Fruit fly (Drosophila melanogaster) whole organism, embryonic: ENCODE measurements around the gene CG33298.

Experiments
- Aef1 ChIP-seq: fragments of 200-800 bp; sonication (Bioruptor generic); IDR thresholded peaks from 3 replicates; pipeline ENCODE4 v1.3.6; 2022; ENCODE audit warnings: missing biosample characterization, missing genetic modification characterization
- Awh ChIP-seq: fragments of 200-800 bp; sonication (Bioruptor generic); IDR thresholded peaks from 2 replicates; pipeline ENCODE4, ENCODE4 v1.3.6; 2022; ENCODE audit warnings: missing biosample characterization, missing genetic modification characterization
- CG10209 ChIP-seq: fragments of 200-800 bp; sonication (Bioruptor generic); optimal IDR thresholded peaks from 3 replicates; lab custom pipeline; 2017; ENCODE audit warnings: missing biosample characterization, mild to moderate bottlenecking, missing genetic modification characterization, missing genetic modification reagents
- CG11695 ChIP-seq: fragments of 200-800 bp; sonication (Bioruptor generic); IDR thresholded peaks from 3 replicates; pipeline ENCODE4 v1.3.6; 2022; ENCODE audit warnings: missing biosample characterization, missing genetic modification characterization
- CG12155 ChIP-seq: fragments of 200-800 bp; sonication (Bioruptor generic); optimal IDR thresholded peaks from 3 replicates; lab custom pipeline; 2016; ENCODE audit warnings: missing biosample characterization, missing genetic modification characterization
- CG12236 ChIP-seq: fragments of 200-800 bp; sonication (Bioruptor generic); optimal IDR thresholded peaks from 2 replicates; lab custom pipeline; 2016; ENCODE audit warnings: missing biosample characterization, missing genetic modification characterization
- CG12659 ChIP-seq: fragments of 200-800 bp; sonication (Bioruptor generic); optimal IDR thresholded peaks from 3 replicates; lab custom pipeline; 2017; ENCODE audit warnings: mild to moderate bottlenecking, missing biosample characterization, missing genetic modification reagents, missing genetic modification characterization
- CG12744 ChIP-seq: fragments of 200-800 bp; sonication (Bioruptor generic); optimal IDR thresholded peaks from 2 replicates; lab custom pipeline; 2016; ENCODE audit warnings: missing biosample characterization, missing genetic modification characterization
- CG13123 ChIP-seq: fragments of 200-800 bp; sonication (Bioruptor generic); optimal IDR thresholded peaks from 2 replicates; lab custom pipeline; 2016; ENCODE audit warnings: missing biosample characterization, missing genetic modification characterization
- CG13624 ChIP-seq: fragments of 200-800 bp; sonication (Bioruptor generic); optimal IDR thresholded peaks from 2 replicates; lab custom pipeline; 2016; ENCODE audit warnings: missing biosample characterization, missing genetic modification characterization
- CG15011 ChIP-seq: fragments of 200-800 bp; sonication (Bioruptor generic); optimal IDR thresholded peaks from 3 replicates; lab custom pipeline; 2018; ENCODE audit warnings: missing biosample characterization, mild to moderate bottlenecking, missing genetic modification characterization
- CG18599 ChIP-seq: fragments of 200-800 bp; sonication (Bioruptor generic); optimal IDR thresholded peaks from 3 replicates; lab custom pipeline; 2017; ENCODE audit warnings: missing biosample characterization, missing genetic modification characterization, mild to moderate bottlenecking, moderate library complexity, missing genetic modification reagents
- CG2199 ChIP-seq: fragments of 200-800 bp; sonication (Bioruptor generic); IDR thresholded peaks from 3 replicates; pipeline ENCODE4 v1.3.6; 2022; ENCODE audit warnings: missing biosample characterization, missing genetic modification characterization
- CG31365 ChIP-seq: fragments of 200-800 bp; sonication (Bioruptor generic); optimal IDR thresholded peaks from 2 replicates; lab custom pipeline; 2018; ENCODE audit warnings: missing biosample characterization, mild to moderate bottlenecking, missing genetic modification characterization
- CG3847 ChIP-seq: fragments of 200-800 bp; sonication (Bioruptor generic); IDR thresholded peaks from 2 replicates; pipeline ENCODE4 v1.3.6; 2022; ENCODE audit warnings: missing biosample characterization, missing genetic modification characterization
- CG4404 ChIP-seq: fragments of 200-800 bp; sonication (Bioruptor generic); IDR thresholded peaks from 2 replicates; pipeline ENCODE4 v1.3.6; 2022; ENCODE audit warnings: missing biosample characterization, missing genetic modification characterization
- CG4854 ChIP-seq: fragments of 200-800 bp; sonication (Bioruptor generic); optimal IDR thresholded peaks from 2 replicates; lab custom pipeline; 2016; ENCODE audit warnings: missing biosample characterization, missing genetic modification characterization, inconsistent platforms
- CG7556 ChIP-seq: fragments of 200-800 bp; sonication (Bioruptor generic); optimal IDR thresholded peaks from 2 replicates; lab custom pipeline; 2017; ENCODE audit warnings: missing biosample characterization, mild to moderate bottlenecking, missing genetic modification characterization
- CG8281 ChIP-seq: fragments of 200-800 bp; sonication (Bioruptor generic); optimal IDR thresholded peaks from 2 replicates; lab custom pipeline; 2018; ENCODE audit warnings: missing biosample characterization, mild to moderate bottlenecking, missing genetic modification characterization, moderate library complexity
- CG9932 ChIP-seq: fragments of 200-800 bp; sonication (Bioruptor generic); IDR thresholded peaks from 2 replicates; pipeline ENCODE4 v1.3.6; 2022; ENCODE audit warnings: missing biosample characterization, missing genetic modification characterization
- D ChIP-seq, 2 experiments: fragments of 200-800 bp in 1 of 2; fragments of >200 bp in 1 of 2; sonication (Bioruptor generic) in 1 of 2; optimal IDR thresholded peaks; 2 replicates in 1 of 2; 3 replicates in 1 of 2; lab custom pipeline; 2017; ENCODE audit warnings: mild to moderate bottlenecking in 1 of 2, missing biosample characterization in 1 of 2, missing genetic modification characterization in 1 of 2, missing genetic modification reagents in 1 of 2
- Deaf1 ChIP-seq: fragments of 200-800 bp; optimal IDR thresholded peaks from 3 replicates; lab custom pipeline; 2019; ENCODE audit warnings: missing biosample characterization, mild to moderate bottlenecking, missing genetic modification characterization, moderate library complexity
- Dek ChIP-seq: fragments of 200-800 bp; sonication (Bioruptor generic); optimal IDR thresholded peaks from 3 replicates; lab custom pipeline; 2019; ENCODE audit warnings: missing biosample characterization, mild to moderate bottlenecking, missing genetic modification characterization, moderate library complexity
- Ets97D ChIP-seq: fragments of 200-800 bp; sonication (Bioruptor generic); optimal IDR thresholded peaks from 3 replicates; lab custom pipeline; 2016; ENCODE audit warnings: missing biosample characterization, missing genetic modification characterization
- Fer1 ChIP-seq: fragments of 200-800 bp; sonication (Bioruptor generic); optimal IDR thresholded peaks from 2 replicates; lab custom pipeline; 2017; ENCODE audit warnings: missing biosample characterization, mild to moderate bottlenecking, missing genetic modification characterization
- Gsc ChIP-seq: fragments of 200-800 bp; sonication (Bioruptor generic); IDR thresholded peaks from 2 replicates; pipeline ENCODE4 v1.3.6; 2022; ENCODE audit warnings: missing biosample characterization, missing genetic modification characterization
- Hsf ChIP-seq: fragments of 200-800 bp; sonication (Bioruptor generic); optimal IDR thresholded peaks from 3 replicates; lab custom pipeline; 2016; ENCODE audit warnings: missing biosample characterization, missing genetic modification characterization
- Max ChIP-seq: fragments of 200-800 bp; sonication (Bioruptor generic); optimal IDR thresholded peaks from 2 replicates; lab custom pipeline; 2016; ENCODE audit warnings: missing biosample characterization, mild to moderate bottlenecking, missing genetic modification characterization
- Myb ChIP-seq: fragments of 200-800 bp; sonication (Bioruptor generic); optimal IDR thresholded peaks from 2 replicates; lab custom pipeline; 2016; ENCODE audit warnings: missing biosample characterization, missing genetic modification characterization
- NC2β ChIP-seq: fragments of 200-800 bp; sonication (Bioruptor generic); optimal IDR thresholded peaks from 2 replicates; lab custom pipeline; 2016; ENCODE audit warnings: missing biosample characterization, missing genetic modification characterization
- Nf-YA ChIP-seq: fragments of 200-800 bp; sonication (Bioruptor generic); IDR thresholded peaks from 2 replicates; pipeline ENCODE4 v1.3.6; 2022; ENCODE audit warnings: missing biosample characterization, missing genetic modification characterization
- PHDP ChIP-seq: fragments of 200-800 bp; sonication (Bioruptor generic); optimal IDR thresholded peaks from 3 replicates; lab custom pipeline; 2018; ENCODE audit warnings: missing biosample characterization, mild to moderate bottlenecking, missing genetic modification characterization, moderate library complexity
- Sry-δ ChIP-seq: fragments of 200-800 bp; sonication (Bioruptor generic); optimal IDR thresholded peaks from 2 replicates; lab custom pipeline; 2016; ENCODE audit warnings: missing biosample characterization, missing genetic modification characterization
- ase ChIP-seq: fragments of 200-800 bp; sonication (Bioruptor generic); IDR thresholded peaks from 3 replicates; pipeline ENCODE4 v1.3.6; 2022; ENCODE audit warnings: missing biosample characterization, missing genetic modification characterization
- exex ChIP-seq: fragments of 200-800 bp; sonication (Bioruptor generic); optimal IDR thresholded peaks from 4 replicates; lab custom pipeline; 2018; ENCODE audit warnings: missing biosample characterization, mild to moderate bottlenecking, missing genetic modification characterization, moderate library complexity
- fd102C ChIP-seq: fragments of 200-800 bp; sonication (Bioruptor generic); optimal IDR thresholded peaks from 2 replicates; lab custom pipeline; 2018; ENCODE audit warnings: missing biosample characterization, mild to moderate bottlenecking, missing genetic modification characterization, moderate library complexity
- grau ChIP-seq: fragments of 200-800 bp; optimal IDR thresholded peaks from 3 replicates; lab custom pipeline; 2019; ENCODE audit warnings: missing biosample characterization, mild to moderate bottlenecking, missing genetic modification characterization, moderate library complexity
- hkb ChIP-seq, 2 experiments: fragments of 200-800 bp in 1 of 2; fragments of >200 bp in 1 of 2; sonication (Bioruptor generic) in 1 of 2; IDR thresholded peaks in 1 of 2; optimal IDR thresholded peaks in 1 of 2; 2 replicates each; pipeline versions ENCODE4 v1.3.6 to Lab custom; 2017 to 2022; ENCODE audit warnings: missing biosample characterization in 1 of 2, missing genetic modification characterization in 1 of 2
- hth ChIP-seq: fragments of >200 bp; optimal IDR thresholded peaks from 2 replicates; lab custom pipeline; 2017; ENCODE audit warnings: inconsistent platforms
- jing ChIP-seq: fragments of 200-800 bp; sonication (Bioruptor generic); optimal IDR thresholded peaks from 2 replicates; lab custom pipeline; 2018; ENCODE audit warnings: missing biosample characterization, mild to moderate bottlenecking, missing genetic modification characterization
- onecut ChIP-seq: fragments of 200-800 bp; sonication (Bioruptor generic); IDR thresholded peaks from 2 replicates; pipeline ENCODE4 v1.3.6; 2022; ENCODE audit warnings: missing biosample characterization, missing genetic modification characterization
- phol ChIP-seq: fragments of 200-800 bp; sonication (Bioruptor generic); optimal IDR thresholded peaks from 3 replicates; lab custom pipeline; 2018; ENCODE audit warnings: missing biosample characterization, mild to moderate bottlenecking, missing genetic modification characterization, moderate library complexity
- sc ChIP-seq, 3 experiments: fragments of >200 bp in 2 of 3; fragments of 200-800 bp in 1 of 3; sonication (Bioruptor generic) in 1 of 3; optimal IDR thresholded peaks; 2 replicates in 2 of 3; 3 replicates in 1 of 3; lab custom pipeline; 2017; ENCODE audit warnings: mild to moderate bottlenecking in 1 of 3, missing biosample characterization in 1 of 3, missing genetic modification characterization in 1 of 3, missing genetic modification reagents in 1 of 3
- schlank ChIP-seq: fragments of 200-800 bp; sonication (Bioruptor generic); optimal IDR thresholded peaks from 2 replicates; lab custom pipeline; 2018; ENCODE audit warnings: missing biosample characterization, mild to moderate bottlenecking, missing genetic modification characterization
- sens ChIP-seq: fragments of 200-800 bp; sonication (Bioruptor generic); peaks from one replicate; lab custom pipeline; 2016; ENCODE audit warnings: missing biosample characterization, missing genetic modification characterization
- trem ChIP-seq: fragments of 200-800 bp; optimal IDR thresholded peaks from 3 replicates; lab custom pipeline; 2019; ENCODE audit warnings: missing biosample characterization, mild to moderate bottlenecking, missing genetic modification characterization, moderate library complexity
- unpg ChIP-seq: fragments of 200-800 bp; sonication (Bioruptor generic); optimal IDR thresholded peaks from 3 replicates; lab custom pipeline; 2018; ENCODE audit warnings: missing biosample characterization, mild to moderate bottlenecking, missing genetic modification characterization, moderate library complexity
- z ChIP-seq: fragments of 200-800 bp; sonication (Bioruptor generic); IDR thresholded peaks from 3 replicates; pipeline ENCODE4 v1.3.6; 2022; ENCODE audit warnings: missing biosample characterization, missing genetic modification characterization

CG33298 gene

DNA sequence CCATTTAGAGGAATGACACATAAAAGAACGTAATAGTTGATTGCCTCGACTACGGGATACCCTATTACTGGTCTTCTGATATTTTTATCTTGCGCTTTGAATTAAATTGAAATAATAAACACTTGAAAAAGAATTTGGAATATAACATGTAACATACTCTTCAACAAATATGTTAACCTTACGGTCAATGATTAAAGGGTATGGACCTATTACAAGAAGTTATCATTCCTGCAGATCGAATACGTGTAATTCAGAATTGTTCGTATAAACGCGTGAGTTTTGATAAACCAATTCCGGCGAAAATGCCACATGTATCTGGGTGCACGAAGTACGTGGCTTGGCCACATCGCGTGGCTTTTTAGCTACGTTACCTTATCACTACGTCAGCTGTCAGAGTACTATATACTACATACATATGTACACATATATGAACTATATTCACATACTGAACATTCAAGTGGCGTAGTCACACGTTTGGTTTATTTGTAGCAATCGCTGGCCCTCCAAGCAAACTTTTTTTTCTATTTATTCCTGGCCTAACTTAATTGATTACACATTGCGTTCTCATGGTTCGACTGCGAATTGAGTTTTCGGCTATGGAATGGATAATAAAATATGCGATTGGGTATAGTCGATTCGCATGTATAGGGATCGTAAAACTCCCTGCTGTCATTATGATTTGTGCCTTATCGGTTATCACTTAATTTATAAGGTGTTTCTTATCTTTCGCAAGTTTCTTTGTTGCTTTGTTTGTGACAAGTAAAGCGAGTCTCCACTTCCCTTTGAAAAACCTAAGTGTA is 3.1 kb downstream of the CG33298 start (continued):
- TF ChIP-seq sens (GFP tag; lab: Kevin White, UChicago), result peak; percentile 93
- TF ChIP-seq Sry-δ (GFP tag; lab: Kevin White, UChicago), result peak; percentile 30
- peak; percentile 71; the same call in 2 of the 3 replicates for TF ChIP-seq CG11695 (GFP tag; lab: Robert Waterston, UW)
- TF ChIP-seq CG13123 (GFP tag; lab: Kevin White, UChicago), result no peak
- no peak for TF ChIP-seq fd102C (GFP tag; lab: Kevin White, UChicago)
- TF ChIP-seq PHDP, result peak; percentile 57
- TF ChIP-seq CG12744 (GFP tag; lab: Kevin White, UChicago), result peak; percentile 32
- TF ChIP-seq Hsf, result peak; percentile 63
- peak; percentile 8 for TF ChIP-seq NC2β
- peak; percentile 34 for TF ChIP-seq Max (GFP tag; lab: Kevin White, UChicago)
- no peak for TF ChIP-seq Nf-YA
- TF ChIP-seq CG12659 (GFP tag; lab: Kevin White, UChicago), result peak; percentile 28
- peak; percentile 59 for TF ChIP-seq grau (tag; lab: Kevin White, UChicago)
- TF ChIP-seq CG12155 (GFP tag; lab: Kevin White, UChicago), result peak; percentile 41
- no peak for TF ChIP-seq schlank (tag; lab: Kevin White, UChicago)
- no peak for TF ChIP-seq sc (optimal IDR thresholded peaks at IDR 0.05; lab: Kevin White, UChicago)
- TF ChIP-seq sc (GFP tag; optimal IDR thresholded peaks at IDR 0.05; lab: Kevin White, UChicago), result peak; percentile 24
- peak; percentile 47 for TF ChIP-seq CG4404 (GFP tag; lab: Robert Waterston, UW)
- TF ChIP-seq Gsc (GFP tag; lab: Robert Waterston, UW), result no peak
- peak; percentile 67 for TF ChIP-seq Dek (tag; lab: Kevin White, UChicago)
- TF ChIP-seq Deaf1 (tag; lab: Kevin White, UChicago), result peak; percentile 44
- 0 out of 3 replicates have a peak, but pooled peaks have one; percentile 14 for TF ChIP-seq CG2199 (GFP tag; lab: Robert Waterston, UW)
- TF ChIP-seq CG7556 (GFP tag; lab: Kevin White, UChicago), result peak; percentile 31
- TF ChIP-seq CG15011 (GFP tag; lab: Kevin White, UChicago), result peak; percentile 25
- TF ChIP-seq ase (GFP tag; lab: Robert Waterston, UW), result peak; percentile 24; the same call in 1 of the 3 replicates
- TF ChIP-seq CG4854 (GFP tag; lab: Kevin White, UChicago), result peak; percentile 20
- peak; percentile 48; the same call in 1 of the 2 replicates for TF ChIP-seq CG3847
- peak; percentile 67 for TF ChIP-seq phol (tag; lab: Kevin White, UChicago)
- no peak for TF ChIP-seq CG12236 (GFP tag; lab: Kevin White, UChicago)
- TF ChIP-seq CG8281 (tag; lab: Kevin White, UChicago), result peak; percentile 18
- TF ChIP-seq Aef1, result peak; percentile 56
- TF ChIP-seq Ets97D (GFP tag; lab: Kevin White, UChicago), result peak; percentile 27
- TF ChIP-seq hth (lab: Kevin White, UChicago), result no peak
- TF ChIP-seq exex (tag; lab: Kevin White, UChicago), result peak; percentile 93
- peak; percentile 82 for TF ChIP-seq CG13624
- TF ChIP-seq D (optimal IDR thresholded peaks at IDR 0.05; lab: Kevin White, UChicago), result no peak
- peak; percentile 51 for TF ChIP-seq D (GFP tag; optimal IDR thresholded peaks at IDR 0.05; lab: Kevin White, UChicago)
- peak; percentile 46 for TF ChIP-seq unpg (GFP tag; lab: Kevin White, UChicago)
- peak; percentile 41 for TF ChIP-seq jing (GFP tag; lab: Kevin White, UChicago)
- TF ChIP-seq Fer1 (GFP tag; lab: Kevin White, UChicago), result peak; percentile 42
- TF ChIP-seq CG10209 (GFP tag; lab: Kevin White, UChicago), result peak; percentile 75
- no peak for TF ChIP-seq z (GFP tag; lab: Robert Waterston, UW)
- TF ChIP-seq CG18599, result peak; percentile 75
- TF ChIP-seq CG9932 (GFP tag; lab: Robert Waterston, UW), result peak; percentile 33; the same call in 1 of the 2 replicates
- TF ChIP-seq hkb (optimal IDR thresholded peaks at IDR 0.05; lab: Kevin White, UChicago), result no peak
- peak; percentile 60 for TF ChIP-seq hkb (GFP tag; IDR thresholded peaks at IDR 0.05; lab: Robert Waterston, UW)
- peak; percentile 27 for TF ChIP-seq Myb (GFP tag; lab: Kevin White, UChicago)
- TF ChIP-seq CG31365, result no peak
- peak; percentile 40 for TF ChIP-seq trem
- TF ChIP-seq Awh, result peak; percentile 69
- peak; percentile 54 for TF ChIP-seq onecut (GFP tag; lab: Robert Waterston, UW)
